Worm (Caenorhabditis elegans) whole organism, mixed stage, embryonic: ENCODE data around the gene C53B4.2.

Experiments
- M03D4.4 ChIP-seq: sonication (generic microtip); optimal IDR thresholded peaks from 2 replicates; lab custom pipeline; 2017; ENCODE audit warnings: mild to moderate bottlenecking, missing genetic modification characterization, missing compliant biosample characterization
- bed-3 ChIP-seq: fragments of 200-800 bp; sonication (Bioruptor generic); optimal IDR thresholded peaks from 3 replicates; lab custom pipeline; 2018; ENCODE audit warnings: mild to moderate bottlenecking, missing genetic modification characterization, moderate library complexity, missing compliant biosample characterization
- blmp-1 ChIP-seq: fragments of 150-350 bp; optimal IDR thresholded peaks from 2 replicates; lab custom pipeline; 2014; ENCODE audit warnings: missing biosample characterization, missing genetic modification characterization
- ceh-39 ChIP-seq: fragments of 150-350 bp; optimal IDR thresholded peaks from 2 replicates; lab custom pipeline; 2014; ENCODE audit warnings: missing biosample characterization, missing genetic modification characterization
- ceh-43 ChIP-seq: fragments of 200-800 bp; sonication (Bioruptor generic); optimal IDR thresholded peaks from 2 replicates; lab custom pipeline; 2018; ENCODE audit warnings: mild to moderate bottlenecking, missing genetic modification characterization, moderate library complexity, missing compliant biosample characterization
- ceh-83 ChIP-seq: fragments of 200-800 bp; sonication (Bioruptor generic); optimal IDR thresholded peaks from 2 replicates; lab custom pipeline; 2018; ENCODE audit warnings: mild to moderate bottlenecking, missing genetic modification characterization, missing compliant biosample characterization
- ces-1 ChIP-seq: fragments of 150-350 bp; optimal IDR thresholded peaks from 2 replicates; lab custom pipeline; 2014; ENCODE audit warnings: missing biosample characterization, missing genetic modification reagents, missing genetic modification characterization
- cnd-1 ChIP-seq: fragments of 200-800 bp; sonication (Bioruptor generic); optimal IDR thresholded peaks from 2 replicates; lab custom pipeline; 2018; ENCODE audit warnings: mild to moderate bottlenecking, missing genetic modification characterization, missing compliant biosample characterization
- drap-1 ChIP-seq: fragments of 200-800 bp; sonication (Bioruptor generic); optimal IDR thresholded peaks from 3 replicates; lab custom pipeline; 2018; ENCODE audit warnings: mild to moderate bottlenecking, missing genetic modification characterization, missing compliant biosample characterization
- elt-1 ChIP-seq: sonication (generic microtip); optimal IDR thresholded peaks from 2 replicates; lab custom pipeline; 2017; ENCODE audit warnings: missing genetic modification characterization, mild to moderate bottlenecking, missing compliant biosample characterization, antibody characterized with exemption, moderate library complexity, borderline replicate concordance; ENCODE audit not compliant: insufficient read depth
- elt-3 ChIP-seq: fragments of 150-350 bp; optimal IDR thresholded peaks from 2 replicates; lab custom pipeline; 2014; ENCODE audit warnings: missing biosample characterization, missing genetic modification characterization
- flh-1 ChIP-seq: fragments of 200-800 bp; sonication (Bioruptor generic); optimal IDR thresholded peaks from 2 replicates; lab custom pipeline; 2018; ENCODE audit warnings: mild to moderate bottlenecking, missing genetic modification characterization, moderate library complexity, missing compliant biosample characterization
- ham-2 ChIP-seq: fragments of 200-800 bp; sonication (Bioruptor generic); optimal IDR thresholded peaks from 2 replicates; lab custom pipeline; 2018; ENCODE audit warnings: mild to moderate bottlenecking, missing genetic modification characterization, missing compliant biosample characterization
- hlh-1 ChIP-seq: fragments of 150-350 bp; optimal IDR thresholded peaks from 2 replicates; lab custom pipeline; 2014; ENCODE audit warnings: missing biosample characterization, missing genetic modification reagents, missing genetic modification characterization
- lin-13 ChIP-seq: fragments of 150-350 bp; optimal IDR thresholded peaks from 2 replicates; lab custom pipeline; 2014; ENCODE audit warnings: missing biosample characterization, missing genetic modification characterization
- lin-32 ChIP-seq: fragments of 200-800 bp; sonication (Bioruptor generic); optimal IDR thresholded peaks from 2 replicates; lab custom pipeline; 2018; ENCODE audit warnings: mild to moderate bottlenecking, missing genetic modification characterization, missing compliant biosample characterization
- lsy-2 ChIP-seq: fragments of 150-350 bp; optimal IDR thresholded peaks from 2 replicates; lab custom pipeline; 2014; ENCODE audit warnings: missing biosample characterization, missing genetic modification characterization
- mab-5 ChIP-seq: fragments of 150-350 bp; optimal IDR thresholded peaks from 2 replicates; lab custom pipeline; 2014; ENCODE audit warnings: missing biosample characterization, missing genetic modification characterization
- mep-1 ChIP-seq: fragments of 150-350 bp; optimal IDR thresholded peaks from 2 replicates; lab custom pipeline; 2017; ENCODE audit warnings: missing biosample characterization, missing genetic modification reagents, missing genetic modification characterization, inconsistent platforms
- mls-2 ChIP-seq: sonication (generic microtip); optimal IDR thresholded peaks from 2 replicates; lab custom pipeline; 2016; ENCODE audit warnings: mild to moderate bottlenecking, missing genetic modification characterization, moderate library complexity, missing compliant biosample characterization
- nhr-12 ChIP-seq: fragments of 150-350 bp; optimal IDR thresholded peaks from 2 replicates; lab custom pipeline; 2014; ENCODE audit warnings: missing biosample characterization, missing genetic modification characterization
- nhr-2 ChIP-seq: fragments of 150-350 bp; optimal IDR thresholded peaks from 2 replicates; lab custom pipeline; 2014; ENCODE audit warnings: missing biosample characterization, missing genetic modification characterization
- nhr-237 ChIP-seq: fragments of 150-350 bp; optimal IDR thresholded peaks from 2 replicates; lab custom pipeline; 2014; ENCODE audit warnings: missing biosample characterization, missing genetic modification characterization
- nhr-28 ChIP-seq: fragments of 150-350 bp; optimal IDR thresholded peaks from 2 replicates; lab custom pipeline; 2014; ENCODE audit warnings: missing biosample characterization, missing genetic modification characterization
- nhr-76 ChIP-seq: sonication (generic microtip); optimal IDR thresholded peaks from 2 replicates; lab custom pipeline; 2017; ENCODE audit warnings: missing biosample characterization, missing genetic modification characterization
- pha-4 ChIP-seq: fragments of 150-350 bp; optimal IDR thresholded peaks from 2 replicates; lab custom pipeline; 2018; ENCODE audit warnings: missing biosample characterization, missing genetic modification reagents, missing genetic modification characterization
- sem-2 ChIP-seq: fragments of 200-800 bp; sonication (Bioruptor generic); optimal IDR thresholded peaks from 2 replicates; lab custom pipeline; 2018; ENCODE audit warnings: mild to moderate bottlenecking, missing genetic modification characterization, missing compliant biosample characterization
- snpc-4 ChIP-seq: fragments of 150-350 bp; optimal IDR thresholded peaks from 2 replicates; lab custom pipeline; 2014; ENCODE audit warnings: missing biosample characterization, missing genetic modification characterization
- sptf-1 ChIP-seq: sonication (generic microtip); optimal IDR thresholded peaks from 2 replicates; lab custom pipeline; 2017; ENCODE audit warnings: mild to moderate bottlenecking, missing genetic modification characterization, moderate library complexity, missing compliant biosample characterization
- tbx-8 ChIP-seq: fragments of 200-800 bp; sonication (Bioruptor generic); optimal IDR thresholded peaks from 2 replicates; lab custom pipeline; 2018; ENCODE audit warnings: mild to moderate bottlenecking, missing genetic modification characterization, moderate library complexity, missing compliant biosample characterization
- unc-120 ChIP-seq: sonication (generic microtip); optimal IDR thresholded peaks from 2 replicates; lab custom pipeline; 2017; ENCODE audit warnings: missing genetic modification characterization, missing compliant biosample characterization; ENCODE audit not compliant: poor library complexity, severe bottlenecking
- unc-39 ChIP-seq: fragments of 150-350 bp; optimal IDR thresholded peaks from 2 replicates; lab custom pipeline; 2014; ENCODE audit warnings: missing biosample characterization, missing genetic modification characterization
- unc-62 ChIP-seq: fragments of 150-350 bp; optimal IDR thresholded peaks from 2 replicates; lab custom pipeline; 2014; ENCODE audit warnings: missing biosample characterization, missing genetic modification reagents, missing genetic modification characterization
- zip-8 ChIP-seq: fragments of 150-350 bp; optimal IDR thresholded peaks from 2 replicates; lab custom pipeline; 2014; ENCODE audit warnings: missing biosample characterization, missing genetic modification characterization
- ztf-11 ChIP-seq: fragments of 150-350 bp; optimal IDR thresholded peaks from 2 replicates; lab custom pipeline; 2014; ENCODE audit warnings: missing biosample characterization, missing genetic modification characterization

C53B4.2 gene

DNA sequence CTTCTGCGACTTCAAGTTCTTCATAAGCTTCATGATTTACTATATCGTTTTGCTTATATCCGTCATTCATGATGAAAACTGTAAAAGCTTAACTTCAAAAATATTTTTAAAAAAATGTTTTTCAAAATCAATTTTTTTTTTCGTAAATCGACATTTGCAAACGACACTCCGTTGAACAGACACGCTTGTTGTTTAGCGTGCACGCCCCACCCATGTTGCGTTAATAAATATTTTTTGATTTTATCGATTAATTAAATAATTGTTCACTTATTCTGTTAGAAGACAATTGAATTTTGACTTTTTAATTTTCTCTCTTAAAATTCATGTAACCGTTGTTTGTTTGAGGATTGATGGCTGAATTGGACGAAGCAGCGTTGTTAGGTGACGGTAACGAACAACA is 40.0 kb upstream of the C53B4.2 start, which contains the start of the genes D1046.2 and cfim-2:
Gene D1046.2 (minus strand): TSS at position 78 of the 400 bp plus-strand sequence.
Gene cfim-2 (plus strand): TSS at position 335 of the 400 bp plus-strand sequence.
- TF ChIP-seq mab-5 (tag; lab: Kevin White, UChicago) (no peak), tbx-8 (GFP tag; lab: Kevin White, UChicago) (no peak), lsy-2 (tag; lab: Kevin White, UChicago) (peak; percentile 12), ceh-39 (tag; lab: Kevin White, UChicago) (peak; percentile 30), nhr-76 (tag; lab: Kevin White, UChicago) (no peak), ces-1 (peak; percentile 53), nhr-2 (no peak), ham-2 (no peak)

DNA sequence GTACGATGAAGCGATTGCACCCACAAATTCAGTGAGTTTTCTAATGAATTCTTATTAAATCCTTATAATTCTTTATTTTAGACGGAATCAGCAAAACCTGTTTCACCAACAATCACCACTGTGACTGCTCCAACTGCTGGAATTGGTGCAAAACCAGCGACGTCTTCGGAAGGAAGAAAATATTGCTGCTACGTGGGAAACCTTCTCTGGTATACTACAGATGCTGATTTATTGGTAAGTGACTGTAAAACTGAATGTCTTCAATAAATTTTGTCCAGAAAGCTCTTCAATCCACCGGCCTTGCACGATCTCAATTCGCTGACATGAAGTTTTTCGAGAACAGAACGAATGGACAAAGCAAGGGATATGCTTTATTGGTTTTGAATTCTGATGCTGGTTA is 39.5 kb upstream of the C53B4.2 start:
- TF ChIP-seq lin-13 (no peak), unc-120 (tag; lab: Kevin White, UChicago) (no peak), bed-3 (GFP tag; lab: Kevin White, UChicago) (no peak), ceh-43 (GFP tag; lab: Kevin White, UChicago) (no peak), nhr-76 (tag; lab: Kevin White, UChicago) (no peak), ham-2 (no peak), mab-5 (tag; lab: Kevin White, UChicago) (no peak), unc-62 (GFP tag; lab: Kevin White, UChicago) (no peak), ztf-11 (no peak), elt-3 (tag; lab: Kevin White, UChicago) (no peak), elt-1 (tag; lab: Kevin White, UChicago) (no peak), zip-8 (tag; lab: Kevin White, UChicago) (no peak), sptf-1 (no peak), nhr-28 (tag; lab: Kevin White, UChicago) (no peak), nhr-2 (no peak), sem-2 (no peak), hlh-1 (tag; lab: Kevin White, UChicago) (no peak)

DNA sequence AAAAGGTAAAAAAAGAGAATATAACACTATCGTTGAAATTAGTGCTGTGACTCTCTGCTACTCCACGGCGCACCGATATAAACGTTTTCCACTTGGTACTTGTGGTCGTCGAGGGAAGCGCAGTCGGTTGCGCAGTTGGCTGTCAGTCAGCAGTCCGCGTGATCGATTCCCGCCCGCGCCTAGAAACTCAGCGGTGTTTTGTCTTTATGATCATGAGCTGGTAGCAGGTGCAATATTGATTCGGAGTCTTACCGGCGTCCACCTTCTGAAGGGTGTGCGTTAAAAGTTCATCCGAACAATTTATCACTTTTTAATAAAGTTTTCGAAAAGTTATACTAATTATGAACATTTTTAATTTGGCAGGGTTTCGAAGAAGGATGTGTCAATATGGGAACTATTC is 38.9 kb upstream of the C53B4.2 start:
- TF ChIP-seq lin-32 (GFP tag; lab: Kevin White, UChicago) (peak; percentile 96), ces-1 (peak; percentile 4), unc-39 (tag; lab: Kevin White, UChicago) (no peak), M03D4.4 (peak; percentile 97), nhr-237 (peak; percentile 57), nhr-2 (peak; percentile 10), nhr-28 (tag; lab: Kevin White, UChicago) (peak; percentile 58), ceh-83 (GFP tag; lab: Kevin White, UChicago) (peak; percentile 98), blmp-1 (tag; lab: Kevin White, UChicago) (no peak), flh-1 (peak; percentile 95), hlh-1 (tag; lab: Kevin White, UChicago) (peak; percentile 74), zip-8 (tag; lab: Kevin White, UChicago) (no peak), nhr-76 (tag; lab: Kevin White, UChicago) (peak; percentile 28), unc-62 (GFP tag; lab: Kevin White, UChicago) (peak; percentile 84), tbx-8 (GFP tag; lab: Kevin White, UChicago) (peak; percentile 94), unc-120 (tag; lab: Kevin White, UChicago) (peak; percentile 92), drap-1 (GFP tag; lab: Kevin White, UChicago) (peak; percentile 97), mab-5 (tag; lab: Kevin White, UChicago) (peak; percentile 34), sem-2 (peak; percentile 96), elt-3 (tag; lab: Kevin White, UChicago) (peak; percentile 64), sptf-1 (peak; percentile 99), ceh-43 (GFP tag; lab: Kevin White, UChicago) (peak; percentile 97), ceh-39 (tag; lab: Kevin White, UChicago) (no peak), mls-2 (tag; lab: Kevin White, UChicago) (peak; percentile 98), cnd-1 (peak; percentile 98), ztf-11 (peak; percentile 62), mep-1 (tag; lab: Kevin White, UChicago) (peak; percentile 58), lin-13 (peak; percentile 59), lsy-2 (tag; lab: Kevin White, UChicago) (peak; percentile 43), nhr-12 (tag; lab: Kevin White, UChicago) (no peak), bed-3 (GFP tag; lab: Kevin White, UChicago) (peak; percentile 94), pha-4 (tag; lab: Kevin White, UChicago) (peak; percentile 68), snpc-4 (tag; lab: Kevin White, UChicago) (no peak), elt-1 (tag; lab: Kevin White, UChicago) (no peak), ham-2 (peak; percentile 96)
- TF ChIP-seq, all 35 proteins: peak for 28
